Worm (Caenorhabditis elegans) whole organism, L4/young adult: Measurements from ENCODE around the gene pbs-6.

Source experiments
- W03F9.2 ChIP-seq: fragments of 150-350 bp; optimal IDR thresholded peaks from 2 replicates; lab custom pipeline; 2014; ENCODE audit warnings: missing biosample characterization, missing genetic modification characterization
- dao-5 ChIP-seq: sonication (generic microtip); optimal IDR thresholded peaks from 2 replicates; lab custom pipeline; 2016; ENCODE audit warnings: missing genotype, missing genetic modification characterization, moderate library complexity, missing compliant biosample characterization
- him-1 ChIP-seq: sonication (generic microtip); optimal IDR thresholded peaks from 2 replicates; lab custom pipeline; 2016; ENCODE audit warnings: missing genotype, missing genetic modification reagents, missing genetic modification characterization, missing compliant biosample characterization

DNA sequence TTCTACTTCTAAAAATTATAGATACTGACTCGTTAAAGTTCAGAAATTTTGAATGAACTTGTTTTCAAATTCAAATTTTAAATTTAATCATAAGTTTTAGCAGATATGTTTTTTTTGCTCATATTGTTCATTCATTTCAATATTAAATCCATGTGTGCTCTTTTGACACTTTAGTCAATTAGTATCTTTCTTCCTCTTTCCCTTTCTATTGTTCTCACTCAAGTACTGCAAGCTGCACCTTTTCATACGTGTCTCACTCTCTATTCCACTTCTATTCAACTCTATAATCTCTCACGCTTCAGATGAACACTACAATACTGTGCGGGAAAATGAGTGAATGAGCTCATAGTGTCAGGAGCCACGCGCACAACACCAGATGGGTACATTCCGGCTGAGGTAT is 26.0 kb downstream of the pbs-6 start, which contains the start of gene C30A5.16:
- TF ChIP-seq dao-5 (tag; lab: Kevin White, UChicago) (no peak), him-1 (no peak), W03F9.2 (no peak)
